Fruit fly (Drosophila melanogaster) whole organism, embryonic: ENCODE results near the gene CG5262.

ENCODE experiments used
- BEAF-32 ChIP-seq: fragments of 200-800 bp; sonication (Bioruptor generic); optimal IDR thresholded peaks from 3 replicates; lab custom pipeline; 2017; ENCODE audit warnings: missing biosample characterization, missing genetic modification characterization, mild to moderate bottlenecking, moderate library complexity, missing genetic modification reagents
- CG10147 ChIP-seq: fragments of 200-800 bp; sonication (Bioruptor generic); optimal IDR thresholded peaks from 2 replicates; lab custom pipeline; 2019; ENCODE audit warnings: missing biosample characterization, mild to moderate bottlenecking, missing genetic modification characterization, moderate library complexity
- CG10959 ChIP-seq: fragments of 200-800 bp; sonication (Bioruptor generic); IDR thresholded peaks from 2 replicates; pipeline ENCODE4 v1.3.6; 2022; ENCODE audit warnings: missing biosample characterization, missing genetic modification characterization
- CG11085 ChIP-seq: fragments of 200-800 bp; sonication (Bioruptor generic); IDR thresholded peaks from 2 replicates; pipeline ENCODE4 v1.3.6; 2022; ENCODE audit warnings: missing biosample characterization, missing genetic modification characterization
- CG15073 ChIP-seq: fragments of 200-800 bp; sonication (Bioruptor generic); optimal IDR thresholded peaks from 2 replicates; lab custom pipeline; 2016; ENCODE audit warnings: missing biosample characterization, missing genetic modification characterization
- CG15479 ChIP-seq: fragments of 200-800 bp; sonication (Bioruptor generic); optimal IDR thresholded peaks from 3 replicates; lab custom pipeline; 2019; ENCODE audit warnings: missing biosample characterization, mild to moderate bottlenecking, missing genetic modification characterization, moderate library complexity
- CG17328 ChIP-seq: fragments of 200-800 bp; sonication (Bioruptor generic); IDR thresholded peaks from 2 replicates; pipeline ENCODE4 v1.3.6; 2022; ENCODE audit warnings: missing biosample characterization, missing genetic modification characterization
- CG1792 ChIP-seq: fragments of 200-800 bp; sonication (Bioruptor generic); optimal IDR thresholded peaks from 2 replicates; lab custom pipeline; 2016; ENCODE audit warnings: missing biosample characterization, missing genetic modification characterization
- CG32767 ChIP-seq: fragments of 200-800 bp; sonication (Bioruptor generic); IDR thresholded peaks from 2 replicates; pipeline ENCODE4 v1.3.6; 2022; ENCODE audit warnings: missing biosample characterization, missing genetic modification characterization
- CG33213 ChIP-seq: fragments of 200-800 bp; sonication (Bioruptor generic); optimal IDR thresholded peaks from 3 replicates; lab custom pipeline; 2016; ENCODE audit warnings: missing biosample characterization, missing genetic modification characterization
- CG34376 ChIP-seq: fragments of 200-800 bp; sonication (Bioruptor generic); optimal IDR thresholded peaks from 2 replicates; lab custom pipeline; 2018; ENCODE audit warnings: missing biosample characterization, mild to moderate bottlenecking, missing genetic modification characterization
- CG3847 ChIP-seq: fragments of 200-800 bp; sonication (Bioruptor generic); IDR thresholded peaks from 2 replicates; pipeline ENCODE4 v1.3.6; 2022; ENCODE audit warnings: missing biosample characterization, missing genetic modification characterization
- CG5245 ChIP-seq: fragments of 200-800 bp; sonication (Bioruptor generic); optimal IDR thresholded peaks from 3 replicates; lab custom pipeline; 2016; ENCODE audit warnings: missing biosample characterization, missing genetic modification characterization
- CG6272 ChIP-seq: fragments of 200-800 bp; sonication (Bioruptor generic); IDR thresholded peaks from 2 replicates; pipeline ENCODE4 v1.3.6; 2022; ENCODE audit warnings: missing biosample characterization, missing genetic modification characterization
- CG7357 ChIP-seq: fragments of 200-800 bp; sonication (Bioruptor generic); IDR thresholded peaks from 3 replicates; pipeline ENCODE4 v1.3.6; 2022; ENCODE audit warnings: missing biosample characterization, missing genetic modification characterization
- CG7987 ChIP-seq: fragments of 200-800 bp; sonication (Bioruptor generic); optimal IDR thresholded peaks from 2 replicates; lab custom pipeline; 2018; ENCODE audit warnings: missing biosample characterization, mild to moderate bottlenecking, missing genetic modification characterization, moderate library complexity
- CG9797 ChIP-seq: fragments of 200-800 bp; sonication (Bioruptor generic); optimal IDR thresholded peaks from 3 replicates; lab custom pipeline; 2018; ENCODE audit warnings: missing biosample characterization, mild to moderate bottlenecking, missing genetic modification characterization
- CoRest ChIP-seq: fragments of 200-800 bp; sonication (Bioruptor generic); optimal IDR thresholded peaks from 3 replicates; lab custom pipeline; 2018; ENCODE audit warnings: missing biosample characterization, mild to moderate bottlenecking, missing genetic modification characterization, moderate library complexity
- Dad ChIP-seq: fragments of 200-800 bp; sonication (Bioruptor generic); optimal IDR thresholded peaks from 3 replicates; lab custom pipeline; 2016; ENCODE audit warnings: missing biosample characterization, missing genetic modification characterization
- ERR ChIP-seq: fragments of 200-800 bp; sonication (Bioruptor generic); optimal IDR thresholded peaks from 2 replicates; lab custom pipeline; 2016; ENCODE audit warnings: missing biosample characterization, missing genetic modification characterization
- Eip74EF ChIP-seq, 2 experiments: fragments of 200-800 bp in 1 of 2; fragments of >200 bp in 1 of 2; sonication (Bioruptor generic) in 1 of 2; optimal IDR thresholded peaks; 2 replicates each; lab custom pipeline; 2017 to 2019; ENCODE audit warnings: missing biosample characterization in 2 of 2, missing genetic modification characterization in 2 of 2, mild to moderate bottlenecking in 1 of 2, moderate library complexity in 1 of 2
- HHEX ChIP-seq: fragments of 200-800 bp; sonication (Bioruptor generic); optimal IDR thresholded peaks from 3 replicates; lab custom pipeline; 2017; ENCODE audit warnings: missing biosample characterization, mild to moderate bottlenecking, missing genetic modification characterization, missing genetic modification reagents
- Hey ChIP-seq: fragments of 200-800 bp; sonication (Bioruptor generic); optimal IDR thresholded peaks from 3 replicates; lab custom pipeline; 2018; ENCODE audit warnings: missing biosample characterization, mild to moderate bottlenecking, missing genetic modification characterization
- MTF-1 ChIP-seq: fragments of 200-800 bp; sonication (Bioruptor generic); optimal IDR thresholded peaks from 2 replicates; lab custom pipeline; 2018; ENCODE audit warnings: missing biosample characterization, mild to moderate bottlenecking, missing genetic modification characterization, borderline replicate concordance
- Max ChIP-seq: fragments of 200-800 bp; sonication (Bioruptor generic); optimal IDR thresholded peaks from 2 replicates; lab custom pipeline; 2016; ENCODE audit warnings: missing biosample characterization, mild to moderate bottlenecking, missing genetic modification characterization
- NFAT ChIP-seq: fragments of 200-800 bp; sonication (Bioruptor generic); IDR thresholded peaks from 2 replicates; pipeline ENCODE4 v1.3.6; 2022; ENCODE audit warnings: missing biosample characterization, missing genetic modification characterization
- Optix ChIP-seq: fragments of 200-800 bp; sonication (Bioruptor generic); IDR thresholded peaks from 3 replicates; pipeline ENCODE4 v1.3.6; 2022; ENCODE audit warnings: missing biosample characterization, missing genetic modification characterization
- Sin3A ChIP-seq: fragments of >200 bp; optimal IDR thresholded peaks from 2 replicates; lab custom pipeline; 2018
- Sox100B ChIP-seq: fragments of 200-800 bp; sonication (Bioruptor generic); optimal IDR thresholded peaks from 3 replicates; lab custom pipeline; 2018; ENCODE audit warnings: missing biosample characterization, mild to moderate bottlenecking, missing genetic modification characterization
- Trl ChIP-seq, 3 experiments: fragments of >200 bp in 2 of 3; fragments of 200-800 bp in 1 of 3; sonication (Bioruptor generic) in 1 of 3; optimal IDR thresholded peaks; 2 replicates in 1 of 3; 3 replicates in 2 of 3; lab custom pipeline; 2016 to 2017; ENCODE audit warnings: missing biosample characterization in 1 of 3, missing genetic modification characterization in 1 of 3
- Xrp1 ChIP-seq: fragments of 200-800 bp; sonication (Bioruptor generic); IDR thresholded peaks from 2 replicates; pipeline ENCODE4 v1.3.6; 2022; ENCODE audit warnings: missing biosample characterization, missing genetic modification characterization
- bsh ChIP-seq, 2 experiments: fragments of 200-800 bp; sonication (Bioruptor generic); optimal IDR thresholded peaks; 2 replicates each; lab custom pipeline; 2017 to 2018; ENCODE audit warnings: mild to moderate bottlenecking in 2 of 2, missing biosample characterization in 2 of 2, missing genetic modification characterization in 2 of 2, moderate library complexity in 1 of 2
- danr ChIP-seq: fragments of 200-800 bp; sonication (Bioruptor generic); IDR thresholded peaks from 2 replicates; pipeline ENCODE4 v1.3.6; 2022; ENCODE audit warnings: missing biosample characterization, missing genetic modification characterization
- en ChIP-seq: fragments of 200-800 bp; sonication (Bioruptor generic); optimal IDR thresholded peaks from 2 replicates; lab custom pipeline; 2016; ENCODE audit warnings: missing biosample characterization, missing genetic modification characterization
- fd3F ChIP-seq: fragments of 200-800 bp; sonication (Bioruptor generic); optimal IDR thresholded peaks from 2 replicates; lab custom pipeline; 2018; ENCODE audit warnings: missing biosample characterization, mild to moderate bottlenecking, missing genetic modification characterization, moderate library complexity
- fu2 ChIP-seq: fragments of 200-800 bp; sonication (Bioruptor generic); optimal IDR thresholded peaks from 2 replicates; lab custom pipeline; 2016; ENCODE audit warnings: missing biosample characterization, missing genetic modification characterization
- grau ChIP-seq: fragments of 200-800 bp; optimal IDR thresholded peaks from 3 replicates; lab custom pipeline; 2019; ENCODE audit warnings: missing biosample characterization, mild to moderate bottlenecking, missing genetic modification characterization, moderate library complexity
- gt ChIP-seq: fragments of 200-800 bp; sonication (Bioruptor generic); IDR thresholded peaks from 2 replicates; pipeline ENCODE4 v1.3.6; 2022; ENCODE audit warnings: missing biosample characterization, missing genetic modification characterization
- h ChIP-seq: fragments of >200 bp; optimal IDR thresholded peaks from 2 replicates; lab custom pipeline; 2017
- insv ChIP-seq, 2 experiments: fragments of 200-800 bp; sonication (Bioruptor generic); optimal IDR thresholded peaks; 3 replicates each; lab custom pipeline; 2016 to 2018; ENCODE audit warnings: missing biosample characterization in 2 of 2, missing genetic modification characterization in 2 of 2
- mam ChIP-seq: fragments of 200-800 bp; sonication (Bioruptor generic); optimal IDR thresholded peaks from 3 replicates; lab custom pipeline; 2016; ENCODE audit warnings: missing biosample characterization, missing genetic modification characterization
- mld ChIP-seq: fragments of 200-800 bp; sonication (Bioruptor generic); IDR thresholded peaks from 3 replicates; pipeline ENCODE4 v1.3.6; 2022; ENCODE audit warnings: missing biosample characterization, missing genetic modification characterization; ENCODE audit not compliant: partially characterized antibody
- odd ChIP-seq: fragments of 200-800 bp; sonication (Bioruptor generic); optimal IDR thresholded peaks from 2 replicates; lab custom pipeline; 2017; ENCODE audit warnings: missing biosample characterization, mild to moderate bottlenecking, missing genetic modification characterization
- p53 ChIP-seq: fragments of 200-800 bp; sonication (Bioruptor generic); optimal IDR thresholded peaks from 2 replicates; lab custom pipeline; 2016; ENCODE audit warnings: missing biosample characterization, missing genetic modification characterization
- row ChIP-seq: fragments of 200-800 bp; sonication (Bioruptor generic); IDR thresholded peaks from 3 replicates; pipeline ENCODE4 v1.3.6; 2022; ENCODE audit warnings: missing biosample characterization, missing genetic modification characterization
- slbo ChIP-seq: fragments of 200-800 bp; sonication (Bioruptor generic); IDR thresholded peaks from 2 replicates; pipeline ENCODE4 v1.3.6; 2022; ENCODE audit warnings: missing biosample characterization, missing genetic modification characterization
- sug ChIP-seq: fragments of 200-800 bp; optimal IDR thresholded peaks from 2 replicates; lab custom pipeline; 2019; ENCODE audit warnings: missing biosample characterization, mild to moderate bottlenecking, missing genetic modification characterization, moderate library complexity
- wek ChIP-seq: fragments of 200-800 bp; sonication (Bioruptor generic); optimal IDR thresholded peaks from 3 replicates; lab custom pipeline; 2018; ENCODE audit warnings: missing biosample characterization, mild to moderate bottlenecking, missing genetic modification characterization, moderate library complexity
- zen2 ChIP-seq: fragments of 200-800 bp; sonication (Bioruptor generic); IDR thresholded peaks from 3 replicates; pipeline ENCODE4 v1.3.6; 2022; ENCODE audit warnings: missing biosample characterization, missing genetic modification characterization; ENCODE audit not compliant: partially characterized antibody
- zfh2 ChIP-seq: fragments of 200-800 bp; sonication (Bioruptor generic); optimal IDR thresholded peaks from 2 replicates; lab custom pipeline; 2016; ENCODE audit warnings: missing biosample characterization, missing genetic modification characterization

The CG5262 gene

DNA sequence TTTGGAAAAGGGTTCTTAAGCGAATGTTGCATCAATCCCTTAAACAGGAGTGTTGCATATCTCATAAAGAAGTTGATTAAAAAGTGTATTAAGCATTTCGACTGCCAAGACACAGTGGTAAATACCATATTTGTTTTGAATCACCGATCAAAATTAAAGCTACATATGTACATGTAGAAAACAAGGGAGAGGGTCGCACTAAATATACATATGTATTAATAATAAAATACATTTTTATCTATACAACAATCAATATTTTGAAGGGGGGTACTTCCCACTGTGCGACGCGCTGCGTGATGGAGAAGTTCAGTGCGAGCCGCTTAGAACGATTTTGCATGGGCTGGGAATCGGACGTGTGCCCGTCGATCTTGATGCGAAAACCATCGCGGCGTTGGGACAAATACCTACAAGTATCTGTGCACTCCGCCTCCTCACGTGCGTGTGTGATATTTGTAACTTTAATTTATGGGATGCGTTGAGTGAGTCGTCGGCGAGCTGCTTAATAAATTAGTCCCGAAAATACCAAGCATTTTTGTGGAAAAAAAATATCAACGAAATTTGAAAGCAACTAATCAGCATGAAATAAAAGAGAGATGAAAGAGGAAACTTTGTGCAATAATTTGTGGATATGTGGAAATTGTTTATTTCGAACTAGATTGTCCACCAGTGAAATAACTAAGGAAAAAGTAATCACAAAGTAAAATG, 14.7 kb upstream of the CG5262 start (continued):
- peak; percentile 80 for TF ChIP-seq CG5245 (GFP tag; lab: Kevin White, UChicago)
- TF ChIP-seq gt = peak; percentile 68
- TF ChIP-seq HHEX (GFP tag; lab: Kevin White, UChicago) = peak; percentile 87
- TF ChIP-seq Sox100B = peak; percentile 85
- TF ChIP-seq zen2 (GFP tag; lab: Robert Waterston, UW) = no peak
- TF ChIP-seq CG11085 = peak; percentile 73
- TF ChIP-seq CG6272 = peak; percentile 79
- TF ChIP-seq CoRest (tag; lab: Kevin White, UChicago) = peak; percentile 85
- TF ChIP-seq h (lab: Kevin White, UChicago) = no peak
- no peak for TF ChIP-seq insv (GFP tag; optimal IDR thresholded peaks at IDR 0.05; lab: Kevin White, UChicago)
- TF ChIP-seq Eip74EF (GFP tag; optimal IDR thresholded peaks at IDR 0.05; lab: Kevin White, UChicago) = peak in 1 of 2 experiments; percentile 78
- TF ChIP-seq fd3F (GFP tag; lab: Kevin White, UChicago) = peak; percentile 79
- TF ChIP-seq en (GFP tag; lab: Kevin White, UChicago) = no peak
- peak; percentile 44 for TF ChIP-seq mam
- TF ChIP-seq CG32767 = peak; percentile 88
- TF ChIP-seq bsh (GFP tag; optimal IDR thresholded peaks at IDR 0.05; lab: Kevin White, UChicago) = peak; percentile 78 to 89
- peak; percentile 88 for TF ChIP-seq Optix (GFP tag; lab: Robert Waterston, UW)
- no peak for TF ChIP-seq mld
- peak; percentile 80; the same call in 2 of the 3 replicates for TF ChIP-seq CG7357 (GFP tag; lab: Robert Waterston, UW)
- peak; percentile 84 for TF ChIP-seq CG10959
- TF ChIP-seq danr (GFP tag; lab: Robert Waterston, UW) = peak; percentile 66; the same call in 1 of the 2 replicates
- TF ChIP-seq odd (GFP tag; lab: Kevin White, UChicago) = peak; percentile 74
- peak; percentile 42 for TF ChIP-seq Dad (GFP tag; lab: Kevin White, UChicago)
- peak; percentile 53 for TF ChIP-seq sug
- TF ChIP-seq slbo (GFP tag; lab: Robert Waterston, UW) = peak; percentile 89
- no peak for TF ChIP-seq p53
- no peak for TF ChIP-seq CG1792 (GFP tag; lab: Kevin White, UChicago)
- no peak for TF ChIP-seq ERR
- TF ChIP-seq CG17328 (GFP tag; lab: Robert Waterston, UW) = peak; percentile 94
- TF ChIP-seq wek (GFP tag; lab: Kevin White, UChicago) = peak; percentile 49
- no peak for TF ChIP-seq fu2
- no peak for TF ChIP-seq BEAF-32 (GFP tag; lab: Kevin White, UChicago)
- no peak for TF ChIP-seq CG15479 (GFP tag; lab: Kevin White, UChicago)
- TF ChIP-seq zfh2 (GFP tag; lab: Kevin White, UChicago) = peak; percentile 34
- peak; percentile 80 for TF ChIP-seq NFAT (GFP tag; lab: Robert Waterston, UW)
- peak; percentile 78 for TF ChIP-seq CG10147
- peak; percentile 93 for TF ChIP-seq Xrp1
- no peak for TF ChIP-seq CG33213
- peak; percentile 85 for TF ChIP-seq Max
- TF ChIP-seq CG3847 (GFP tag; lab: Robert Waterston, UW) = peak; percentile 78
- TF ChIP-seq Sin3A (lab: Kevin White, UChicago) = no peak
- TF ChIP-seq CG9797 (GFP tag; lab: Kevin White, UChicago) = no peak
- peak; percentile 75 for TF ChIP-seq MTF-1 (GFP tag; lab: Kevin White, UChicago)
- TF ChIP-seq CG15073 = peak; percentile 3
- peak; percentile 92 for TF ChIP-seq row
- no peak for TF ChIP-seq Trl (optimal IDR thresholded peaks at IDR 0.05; lab: Kevin White, UChicago)
- no peak for TF ChIP-seq Trl (GFP tag; optimal IDR thresholded peaks at IDR 0.05; lab: Kevin White, UChicago)
- peak; percentile 64 for TF ChIP-seq CG7987 (GFP tag; lab: Kevin White, UChicago)
- peak; percentile 28 for TF ChIP-seq CG34376 (GFP tag; lab: Kevin White, UChicago)
- peak; percentile 83 for TF ChIP-seq grau (tag; lab: Kevin White, UChicago)
- no peak for TF ChIP-seq Hey
